Fruit fly (Drosophila melanogaster) whole organism, adult: Measurements from ENCODE around the gene Top2.

Experiments used
- CG11617 ChIP-seq: fragments of 200-800 bp; sonication (Bioruptor generic); optimal IDR thresholded peaks from 2 replicates; lab custom pipeline; 2017; ENCODE audit warnings: mild to moderate bottlenecking, missing biosample characterization, missing genetic modification reagents, missing genetic modification characterization
- Crg-1 ChIP-seq: fragments of 200-800 bp; sonication (Bioruptor generic); optimal IDR thresholded peaks from 2 replicates; lab custom pipeline; 2016; ENCODE audit warnings: missing biosample characterization, missing genetic modification characterization
- Hr96 ChIP-seq: fragments of 200-800 bp; sonication (Bioruptor generic); optimal IDR thresholded peaks from 2 replicates; lab custom pipeline; 2016; ENCODE audit warnings: missing biosample characterization, missing genetic modification characterization
- kay ChIP-seq: fragments of 200-800 bp; sonication (Bioruptor generic); peaks from one replicate; lab custom pipeline; 2016; ENCODE audit warnings: missing biosample characterization, missing genetic modification characterization, borderline replicate concordance

- TF ChIP-seq Crg-1 (GFP tag; lab: Kevin White, UChicago) (no peak), Hr96 (GFP tag; lab: Kevin White, UChicago) (no peak), CG11617 (no peak), kay (GFP tag; lab: Kevin White, UChicago) (peak; percentile 60)
These were observed 40.0 kb downstream of the Top2 start for dm6 chr2L:19413118-19413893.
